Worm (Caenorhabditis elegans) whole organism, L3 larva: ENCODE measurements around the gene F20B6.4.

Experiments
- ceh-16 ChIP-seq: sonication (generic microtip); optimal IDR thresholded peaks from 2 replicates; lab custom pipeline; 2017; ENCODE audit warnings: missing biosample characterization, missing genetic modification characterization
- egl-27 ChIP-seq: sonication (generic microtip); optimal IDR thresholded peaks from 4 replicates; lab custom pipeline; 2017; ENCODE audit warnings: missing biosample characterization, missing genetic modification reagents, missing genetic modification characterization
- nhr-237 ChIP-seq: fragments of 150-350 bp; optimal IDR thresholded peaks from 2 replicates; lab custom pipeline; 2014; ENCODE audit warnings: missing biosample characterization, missing genetic modification characterization
- nhr-76 ChIP-seq: fragments of 150-350 bp; sonication (generic microtip); optimal IDR thresholded peaks from 5 replicates; lab custom pipeline; 2014; ENCODE audit warnings: missing biosample characterization, missing genetic modification characterization
- sea-2 ChIP-seq: fragments of 150-350 bp; sonication (generic microtip); optimal IDR thresholded peaks from 4 replicates; lab custom pipeline; 2014; ENCODE audit warnings: missing biosample characterization, missing genetic modification reagents, missing genetic modification characterization
- tbx-2 ChIP-seq: sonication (generic microtip); optimal IDR thresholded peaks from 2 replicates; lab custom pipeline; 2016; ENCODE audit warnings: mild to moderate bottlenecking, missing genetic modification characterization, missing compliant biosample characterization
- unc-62 ChIP-seq: fragments of 150-350 bp; sonication (generic microtip); optimal IDR thresholded peaks from 4 replicates; lab custom pipeline; 2014; ENCODE audit warnings: missing biosample characterization, missing genetic modification reagents, missing genetic modification characterization

- TF ChIP-seq sea-2, result no peak
- TF ChIP-seq egl-27 (tag; lab: Kevin White, UChicago), result no peak
- TF ChIP-seq tbx-2 (tag; lab: Kevin White, UChicago), result no peak
- no peak for TF ChIP-seq unc-62 (GFP tag; lab: Kevin White, UChicago)
- TF ChIP-seq nhr-237 (tag; lab: Kevin White, UChicago), result no peak
- no peak for TF ChIP-seq nhr-76 (tag; lab: Kevin White, UChicago)
- TF ChIP-seq ceh-16 (tag; lab: Kevin White, UChicago), result no peak
These were observed 3.3 kb downstream of the F20B6.4 start for ce11 chrX:4193080-4193479.
